Fruit fly (Drosophila melanogaster): ENCODE results near the gene CG4325.

CG4325 gene

DNA sequence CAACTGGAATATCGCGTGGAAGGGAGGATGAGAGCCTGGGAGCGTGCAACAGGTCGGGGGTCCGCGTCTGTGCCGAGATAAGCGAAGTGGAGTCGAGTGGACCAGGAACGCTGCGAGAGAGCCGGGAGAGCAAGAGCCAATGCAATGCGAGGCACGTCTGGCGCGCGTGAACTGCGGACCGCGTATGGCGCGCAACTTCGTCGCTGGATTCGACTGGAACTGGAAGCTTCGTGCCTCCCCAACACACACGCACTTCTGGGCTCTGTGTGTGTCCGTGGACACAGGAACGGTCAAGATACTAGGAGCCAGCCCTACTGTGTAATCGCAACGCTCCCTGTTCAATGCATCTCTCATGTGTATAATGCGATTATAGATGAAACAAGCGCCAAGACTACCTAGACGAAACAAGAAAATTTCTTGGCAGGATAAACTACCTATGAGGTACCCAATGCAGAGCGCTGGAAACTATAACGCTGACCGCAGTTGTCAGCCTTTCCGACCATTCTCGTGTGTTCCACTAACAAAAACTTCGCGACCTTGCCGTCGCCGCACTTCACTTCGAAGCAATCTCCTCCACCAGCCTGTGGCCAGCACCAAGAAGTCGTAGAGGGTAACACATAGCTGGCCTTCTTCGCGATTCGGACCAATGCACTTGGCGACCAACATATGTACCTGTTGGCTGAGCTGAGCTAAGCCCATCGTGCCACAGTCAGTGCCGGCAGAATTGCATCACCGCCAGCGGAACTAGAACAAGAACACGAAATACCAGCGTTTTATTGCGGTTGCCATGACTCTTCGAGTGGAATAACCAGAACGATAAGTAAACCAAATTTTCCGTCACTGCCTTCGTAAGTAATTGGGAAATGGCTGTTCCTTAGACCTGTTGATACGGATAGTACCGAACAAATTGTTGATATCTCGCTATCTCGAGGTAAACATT is 28.5 kb upstream of the CG4325 start, which contains the start of gene Rtca (continued):
- peak; percentile 75 for TF ChIP-seq CG30403 (GFP tag; optimal IDR thresholded peaks at IDR 0.05)
- peak; percentile 68 for TF ChIP-seq Aef1 (GFP tag; IDR thresholded peaks at IDR 0.05)
- no peak for TF ChIP-seq zf30C (GFP tag; optimal IDR thresholded peaks at IDR 0.05)
- peak; percentile 31 for TF ChIP-seq pros (GFP tag; optimal IDR thresholded peaks at IDR 0.05)
- no peak for TF ChIP-seq CG16813 (GFP tag; IDR thresholded peaks at IDR 0.05; ENCODE audit: partially characterized antibody)
- peak; percentile 92 for TF ChIP-seq nom (GFP tag; optimal IDR thresholded peaks at IDR 0.05)
- TF ChIP-seq HLH4C (GFP tag; IDR thresholded peaks at IDR 0.05; ENCODE audit: partially characterized antibody) = no peak
- peak; percentile 35 for TF ChIP-seq fu2 (GFP tag; optimal IDR thresholded peaks at IDR 0.05)
- TF ChIP-seq disco-r (GFP tag; optimal IDR thresholded peaks at IDR 0.05) = no peak
- no peak for TF ChIP-seq sna (GFP tag; IDR thresholded peaks at IDR 0.05; ENCODE audit: partially characterized antibody)
- TF ChIP-seq CG7928 (GFP tag; optimal IDR thresholded peaks at IDR 0.05) = peak; percentile 15
- TF ChIP-seq lbe (GFP tag; optimal IDR thresholded peaks at IDR 0.05) = peak; percentile 35
- TF ChIP-seq cato (GFP tag; optimal IDR thresholded peaks at IDR 0.05; ENCODE audit: borderline replicate concordance) = no peak
- peak; percentile 66 for TF ChIP-seq PHDP (tag; optimal IDR thresholded peaks at IDR 0.05)
- TF ChIP-seq lola (GFP tag; optimal IDR thresholded peaks at IDR 0.05) = peak in 1 of 3 experiments; percentile 41
- no peak for TF ChIP-seq CG9797 (GFP tag; optimal IDR thresholded peaks at IDR 0.05)
- no peak for TF ChIP-seq Ravus (GFP tag; IDR thresholded peaks at IDR 0.05)
- TF ChIP-seq CG1233 (GFP tag; optimal IDR thresholded peaks at IDR 0.05) = peak; percentile 51
- TF ChIP-seq so (GFP tag; IDR thresholded peaks at IDR 0.05) = no peak; the same call in 2 of the 3 replicates
- peak; percentile 23 for TF ChIP-seq Bdp1 (GFP tag; optimal IDR thresholded peaks at IDR 0.05)
- TF ChIP-seq toy (GFP tag; IDR thresholded peaks at IDR 0.05) = no peak
- TF ChIP-seq CG6689 (GFP tag; IDR thresholded peaks at IDR 0.05) = peak; percentile 71
- TF ChIP-seq dm (GFP tag; optimal IDR thresholded peaks at IDR 0.05) = no peak
- TF ChIP-seq Dbx (GFP tag; IDR thresholded peaks at IDR 0.05) = peak; percentile 60; the same call in 1 of the 3 replicates
- peak; percentile 72 for TF ChIP-seq lilli (GFP tag; optimal IDR thresholded peaks at IDR 0.05)
- TF ChIP-seq CG9215 (GFP tag; IDR thresholded peaks at IDR 0.05) = peak; percentile 62
- TF ChIP-seq bsh (GFP tag; optimal IDR thresholded peaks at IDR 0.05) = peak; percentile 66 to 75
- peak; percentile 50 for TF ChIP-seq Chrac-16 (GFP tag; optimal IDR thresholded peaks at IDR 0.05)
- TF ChIP-seq CG11723 (GFP tag; optimal IDR thresholded peaks at IDR 0.05) = peak; percentile 34
- TF ChIP-seq Hr39 (optimal IDR thresholded peaks at IDR 0.05) = no peak
- peak; percentile 72 for TF ChIP-seq esg (GFP tag; conservative IDR thresholded peaks at IDR 0.05)
- peak; percentile 79 for TF ChIP-seq HLH3B (GFP tag; IDR thresholded peaks at IDR 0.05)
- TF ChIP-seq dmrt11E (tag; optimal IDR thresholded peaks at IDR 0.05) = peak; percentile 16
- TF ChIP-seq Sin3A (optimal IDR thresholded peaks at IDR 0.05) = no peak
- peak; percentile 37 for TF ChIP-seq Abd-B (GFP tag; optimal IDR thresholded peaks at IDR 0.05)
- no peak for TF ChIP-seq zen (tag; optimal IDR thresholded peaks at IDR 0.05)
- TF ChIP-seq CG4282 (GFP tag; optimal IDR thresholded peaks at IDR 0.05) = peak; percentile 13
- TF ChIP-seq CG32772 (GFP tag; IDR thresholded peaks at IDR 0.05) = 0 out of 2 replicates have a peak, but pooled peaks have one; percentile 45
- no peak for TF ChIP-seq CrebB (tag; optimal IDR thresholded peaks at IDR 0.05)
- peak; percentile 38; the same call in 1 of the 3 replicates for TF ChIP-seq CG11093 (GFP tag; IDR thresholded peaks at IDR 0.05)
- TF ChIP-seq Rx (GFP tag; IDR thresholded peaks at IDR 0.05) = no peak; the same call in 1 of the 2 replicates
- TF ChIP-seq Pdp1 (GFP tag; optimal IDR thresholded peaks at IDR 0.05) = peak; percentile 49 to 70
- no peak for TF ChIP-seq Awh (GFP tag; IDR thresholded peaks at IDR 0.05)
- TF ChIP-seq Nf-YC (tag; optimal IDR thresholded peaks at IDR 0.05) = peak; percentile 56
- no peak for TF ChIP-seq CG14965 (GFP tag; optimal IDR thresholded peaks at IDR 0.05; ENCODE audit: borderline replicate concordance)
- TF ChIP-seq Hr78 (GFP tag; optimal IDR thresholded peaks at IDR 0.05) = no peak
- TF ChIP-seq CG18599 (GFP tag; optimal IDR thresholded peaks at IDR 0.05) = peak; percentile 93
- peak; percentile 59 for TF ChIP-seq CG12071 (GFP tag; optimal IDR thresholded peaks at IDR 0.05)
